Worm (Caenorhabditis elegans) whole organism, L4 larva: ENCODE data around the gene T03E6.8.

ENCODE experiments used
- F10B5.3 ChIP-seq: sonication (generic microtip); optimal IDR thresholded peaks from 2 replicates; lab custom pipeline; 2016; ENCODE audit warnings: mild to moderate bottlenecking, missing genetic modification characterization, missing compliant biosample characterization
- F37D6.2 ChIP-seq: sonication (generic microtip); optimal IDR thresholded peaks from 2 replicates; lab custom pipeline; 2016; ENCODE audit warnings: mild to moderate bottlenecking, missing genetic modification characterization, missing compliant biosample characterization
- Y105C5A.15 ChIP-seq: fragments of 200-800 bp; sonication (Bioruptor generic); IDR thresholded peaks from 2 replicates; pipeline ENCODE4 v1.3.6; 2022; ENCODE audit warnings: missing genetic modification characterization, missing compliant biosample characterization
- Y48G9A.11 ChIP-seq: fragments of 200-800 bp; sonication (Bioruptor generic); IDR thresholded peaks from 2 replicates; pipeline ENCODE4 v1.3.6; 2022; ENCODE audit warnings: missing genetic modification reagents, missing genetic modification characterization, missing compliant biosample characterization
- Y5F2A.4 ChIP-seq: fragments of 200-800 bp; sonication (Bioruptor generic); optimal IDR thresholded peaks from 2 replicates; lab custom pipeline; 2018; ENCODE audit warnings: mild to moderate bottlenecking, missing genetic modification characterization, missing compliant biosample characterization
- ZK546.5 ChIP-seq, 2 experiments: sonication (generic microtip); optimal IDR thresholded peaks; 2 replicates each; lab custom pipeline; 2017; ENCODE audit warnings: missing biosample characterization in 2 of 2, missing genetic modification characterization in 2 of 2
- aha-1 ChIP-seq: fragments of 150-350 bp; peaks from one replicate; lab custom pipeline; 2014; ENCODE audit warnings: missing biosample characterization, missing genetic modification characterization
- ama-1 ChIP-seq: fragments of 150-350 bp; optimal IDR thresholded peaks from 2 replicates; lab custom pipeline; 2014; ENCODE audit warnings: inconsistent platforms, mixed read lengths
- ceh-28 ChIP-seq: fragments of 150-350 bp; optimal IDR thresholded peaks from 2 replicates; lab custom pipeline; 2014; ENCODE audit warnings: missing biosample characterization, missing genetic modification reagents, missing genetic modification characterization
- cey-2 ChIP-seq: sonication (generic microtip); optimal IDR thresholded peaks from 3 replicates; lab custom pipeline; 2017; ENCODE audit warnings: missing genetic modification characterization, mild to moderate bottlenecking, missing compliant biosample characterization, antibody characterized with exemption, borderline replicate concordance; ENCODE audit not compliant: insufficient read depth
- ctbp-1 ChIP-seq: fragments of 200-800 bp; sonication (Bioruptor generic); IDR thresholded peaks from 2 replicates; pipeline ENCODE4 v1.3.6; 2022; ENCODE audit warnings: missing genetic modification reagents, missing genetic modification characterization, missing compliant biosample characterization
- daf-12 ChIP-seq: fragments of 150-350 bp; optimal IDR thresholded peaks from 2 replicates; lab custom pipeline; 2014; ENCODE audit warnings: missing biosample characterization, missing genetic modification reagents, missing genetic modification characterization
- daf-16 ChIP-seq, 3 experiments: sonication (generic microtip); optimal IDR thresholded peaks; 2 replicates each; lab custom pipeline; 2016 to 2017; ENCODE audit warnings: missing genetic modification characterization in 3 of 3, missing genetic modification reagents in 3 of 3, mild to moderate bottlenecking in 2 of 3, missing compliant biosample characterization in 2 of 3, missing biosample characterization in 1 of 3, moderate library complexity in 1 of 3
- daf-8 ChIP-seq: fragments of 200-800 bp; sonication (Bioruptor generic); IDR thresholded peaks from 2 replicates; pipeline ENCODE4 v1.3.6; 2022; ENCODE audit warnings: missing genetic modification characterization, missing compliant biosample characterization
- dmd-6 ChIP-seq: fragments of 200-800 bp; sonication (Bioruptor generic); IDR thresholded peaks from 2 replicates; pipeline ENCODE4 v1.3.6; 2022; ENCODE audit warnings: missing genetic modification reagents, missing genetic modification characterization, missing compliant biosample characterization
- dmd-8 ChIP-seq: fragments of 200-800 bp; sonication (Bioruptor generic); IDR thresholded peaks from 2 replicates; pipeline ENCODE4 v1.3.6; 2022; ENCODE audit warnings: missing genetic modification characterization, missing compliant biosample characterization
- dmd-9 ChIP-seq: fragments of 200-800 bp; sonication (Bioruptor generic); IDR thresholded peaks from 2 replicates; pipeline ENCODE4 v1.3.6; 2022; ENCODE audit warnings: missing genetic modification reagents, missing genetic modification characterization, missing compliant biosample characterization
- dve-1 ChIP-seq: sonication (generic microtip); optimal IDR thresholded peaks from 2 replicates; lab custom pipeline; 2017; ENCODE audit warnings: antibody characterized with exemption, mild to moderate bottlenecking, missing genetic modification characterization, missing compliant biosample characterization; ENCODE audit not compliant: insufficient read depth
- egl-43 ChIP-seq: fragments of 200-800 bp; sonication (Bioruptor generic); IDR thresholded peaks from 2 replicates; pipeline ENCODE4 v1.3.6; 2022; ENCODE audit warnings: missing genetic modification reagents, missing genetic modification characterization, missing compliant biosample characterization
- hif-1 ChIP-seq, 2 experiments: sonication (generic microtip); optimal IDR thresholded peaks; 2 replicates each; lab custom pipeline; 2016 to 2017; ENCODE audit warnings: missing compliant biosample characterization in 2 of 2, missing genetic modification characterization in 2 of 2, missing genetic modification reagents in 2 of 2, missing genotype in 2 of 2, mild to moderate bottlenecking in 1 of 2
- hlh-11 ChIP-seq: fragments of 200-800 bp; sonication (Bioruptor generic); optimal IDR thresholded peaks from 2 replicates; lab custom pipeline; 2018; ENCODE audit warnings: mild to moderate bottlenecking, missing genetic modification characterization, missing compliant biosample characterization
- hlh-30 ChIP-seq: sonication (generic microtip); optimal IDR thresholded peaks from 2 replicates; lab custom pipeline; 2017; ENCODE audit warnings: antibody characterized with exemption, mild to moderate bottlenecking, missing genetic modification characterization, missing compliant biosample characterization; ENCODE audit not compliant: insufficient read depth
- lim-7 ChIP-seq: fragments of 200-800 bp; sonication (Bioruptor generic); IDR thresholded peaks from 2 replicates; pipeline ENCODE4 v1.3.6; 2022; ENCODE audit warnings: missing genetic modification characterization, missing compliant biosample characterization
- lin-13 ChIP-seq: fragments of 150-350 bp; optimal IDR thresholded peaks from 2 replicates; lab custom pipeline; 2014; ENCODE audit warnings: missing biosample characterization, missing genetic modification reagents, missing genetic modification characterization
- lin-29 ChIP-seq: fragments of 200-800 bp; sonication (Bioruptor generic); IDR thresholded peaks from 2 replicates; pipeline ENCODE4 v1.3.6; 2022; ENCODE audit warnings: missing genetic modification reagents, missing genetic modification characterization, missing compliant biosample characterization
- lin-38 ChIP-seq: fragments of 200-800 bp; sonication (Bioruptor generic); IDR thresholded peaks from 2 replicates; pipeline ENCODE4 v1.3.6; 2022; ENCODE audit warnings: missing genetic modification reagents, missing genetic modification characterization, missing compliant biosample characterization
- lir-3 ChIP-seq: sonication (generic microtip); optimal IDR thresholded peaks from 2 replicates; lab custom pipeline; 2016; ENCODE audit warnings: mild to moderate bottlenecking, missing genetic modification characterization, missing compliant biosample characterization
- mdl-1 ChIP-seq, 2 experiments: fragments of 150-350 bp in 1 of 2; sonication (generic microtip) in 1 of 2; optimal IDR thresholded peaks; 2 replicates each; lab custom pipeline; 2014 to 2017; ENCODE audit warnings: missing biosample characterization in 2 of 2, missing genetic modification characterization in 2 of 2
- mdt-29 ChIP-seq: fragments of 200-800 bp; sonication (Bioruptor generic); IDR thresholded peaks from 2 replicates; pipeline ENCODE4 v1.3.6; 2022; ENCODE audit warnings: missing genetic modification reagents, missing genetic modification characterization, missing compliant biosample characterization
- mep-1 ChIP-seq: fragments of 150-350 bp; sonication (generic microtip); optimal IDR thresholded peaks from 3 replicates; lab custom pipeline; 2014; ENCODE audit warnings: missing biosample characterization, missing genetic modification characterization
- mxl-2 ChIP-seq: fragments of 200-800 bp; sonication (Bioruptor generic); conservative IDR thresholded peaks from 2 replicates; pipeline ENCODE4 v1.3.6; 2022; ENCODE audit warnings: missing genetic modification reagents, missing genetic modification characterization, missing compliant biosample characterization
- nhr-11 ChIP-seq: fragments of 150-350 bp; optimal IDR thresholded peaks from 2 replicates; lab custom pipeline; 2014; ENCODE audit warnings: missing biosample characterization, missing genetic modification characterization
- nhr-111 ChIP-seq: fragments of 200-800 bp; sonication (Bioruptor generic); optimal IDR thresholded peaks from 2 replicates; lab custom pipeline; 2018; ENCODE audit warnings: mild to moderate bottlenecking, missing genetic modification characterization, missing compliant biosample characterization
- nhr-25 ChIP-seq: sonication (generic microtip); optimal IDR thresholded peaks from 2 replicates; lab custom pipeline; 2017; ENCODE audit warnings: missing genetic modification characterization, mild to moderate bottlenecking, missing compliant biosample characterization, antibody characterized with exemption, moderate library complexity, borderline replicate concordance; ENCODE audit not compliant: insufficient read depth
- nhr-41 ChIP-seq: fragments of 200-800 bp; sonication (Bioruptor generic); IDR thresholded peaks from 2 replicates; pipeline ENCODE4 v1.3.6; 2022; ENCODE audit warnings: missing genetic modification reagents, missing genetic modification characterization, missing compliant biosample characterization
- nhr-42 ChIP-seq: fragments of 200-800 bp; sonication (Bioruptor generic); IDR thresholded peaks from 2 replicates; pipeline ENCODE4 v1.3.6; 2022; ENCODE audit warnings: missing genetic modification characterization, missing compliant biosample characterization
- nhr-48 ChIP-seq: sonication (generic microtip); optimal IDR thresholded peaks from 2 replicates; lab custom pipeline; 2016; ENCODE audit warnings: mild to moderate bottlenecking, missing genetic modification characterization, missing compliant biosample characterization
- nhr-6 ChIP-seq: fragments of 150-350 bp; optimal IDR thresholded peaks from 2 replicates; lab custom pipeline; 2014; ENCODE audit warnings: missing biosample characterization, missing genetic modification characterization
- nhr-77 ChIP-seq: fragments of 150-350 bp; optimal IDR thresholded peaks from 2 replicates; lab custom pipeline; 2014; ENCODE audit warnings: missing biosample characterization, missing genetic modification characterization
- pha-4 ChIP-seq, 2 experiments: fragments of 150-350 bp in 1 of 2; fragments of 200-800 bp in 1 of 2; sonication (Bioruptor generic) in 1 of 2; IDR thresholded peaks in 1 of 2; optimal IDR thresholded peaks in 1 of 2; 2 replicates each; pipeline versions ENCODE4 v1.3.6 to Lab custom; 2014 to 2022; ENCODE audit warnings: missing genetic modification characterization in 2 of 2, missing genetic modification reagents in 2 of 2, missing biosample characterization in 1 of 2, missing compliant biosample characterization in 1 of 2
- pqm-1 ChIP-seq: sonication (generic microtip); optimal IDR thresholded peaks from 2 replicates; lab custom pipeline; 2017; ENCODE audit warnings: missing biosample characterization, missing genetic modification characterization
- rbr-2 ChIP-seq: sonication (generic microtip); optimal IDR thresholded peaks from 2 replicates; lab custom pipeline; 2016; ENCODE audit warnings: missing genotype, missing genetic modification characterization, missing compliant biosample characterization
- tra-1 ChIP-seq: fragments of 200-800 bp; sonication (Bioruptor generic); IDR thresholded peaks from 2 replicates; pipeline ENCODE4 v1.3.6; 2022; ENCODE audit warnings: missing genetic modification reagents, missing genetic modification characterization, missing compliant biosample characterization
- vab-7 ChIP-seq: fragments of 200-800 bp; sonication (Bioruptor generic); IDR thresholded peaks from 2 replicates; pipeline ENCODE4 v1.3.6; 2022; ENCODE audit warnings: missing genetic modification reagents, missing genetic modification characterization, missing compliant biosample characterization
- zfp-2 ChIP-seq: sonication (generic microtip); optimal IDR thresholded peaks from 2 replicates; lab custom pipeline; 2016; ENCODE audit warnings: mild to moderate bottlenecking, missing genetic modification characterization, missing compliant biosample characterization
- zfp-3 ChIP-seq: fragments of 200-800 bp; sonication (Bioruptor generic); conservative IDR thresholded peaks from 2 replicates; pipeline ENCODE4 v1.3.6; 2022; ENCODE audit warnings: missing genetic modification reagents, missing genetic modification characterization, missing compliant biosample characterization
- zip-11 ChIP-seq: fragments of 200-800 bp; sonication (Bioruptor generic); IDR thresholded peaks from 2 replicates; pipeline ENCODE4 v1.3.6; 2022; ENCODE audit warnings: missing genetic modification characterization, missing compliant biosample characterization
- ztf-7 ChIP-seq: fragments of 150-350 bp; optimal IDR thresholded peaks from 2 replicates; lab custom pipeline; 2014; ENCODE audit warnings: missing biosample characterization, missing genetic modification characterization

T03E6.8 gene

DNA sequence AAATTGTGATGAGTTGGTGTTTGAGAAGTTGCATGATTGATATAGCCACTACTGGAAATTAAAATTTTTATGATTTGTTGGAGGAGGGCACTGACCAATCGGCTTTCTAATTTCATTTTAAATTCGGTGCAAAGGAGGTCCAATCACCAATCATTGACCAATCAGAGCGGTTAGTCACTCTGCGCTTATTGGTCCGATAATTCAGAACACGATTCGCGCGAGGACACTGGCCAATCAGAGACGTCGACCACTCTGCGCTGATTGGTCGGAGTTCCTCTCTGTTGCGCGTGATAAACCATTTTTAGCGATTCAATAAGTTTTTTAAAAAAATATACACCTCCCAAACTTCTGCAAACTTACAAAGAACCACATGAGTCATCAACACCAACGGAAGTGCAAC, 3.2 kb downstream of the T03E6.8 start:
- no peak for TF ChIP-seq nhr-41 (GFP tag; lab: Robert Waterston, UW)
- TF ChIP-seq lir-3 (tag; lab: Kevin White, UChicago): no peak
- no peak for TF ChIP-seq tra-1 (GFP tag; lab: Robert Waterston, UW)
- TF ChIP-seq vab-7 (GFP tag; lab: Robert Waterston, UW): no peak
- TF ChIP-seq lin-38 (GFP tag; lab: Robert Waterston, UW): no peak
- TF ChIP-seq mdl-1 (tag; optimal IDR thresholded peaks at IDR 0.05; lab: Kevin White, UChicago): no peak
- TF ChIP-seq nhr-42 (GFP tag; lab: Robert Waterston, UW): no peak
- no peak for TF ChIP-seq dmd-8 (GFP tag; lab: Robert Waterston, UW)
- TF ChIP-seq nhr-111 (GFP tag; lab: Kevin White, UChicago): no peak
- no peak for TF ChIP-seq daf-16 (GFP tag; optimal IDR thresholded peaks at IDR 0.05; lab: Kevin White, UChicago)
- TF ChIP-seq daf-16 (tag; optimal IDR thresholded peaks at IDR 0.05; lab: Kevin White, UChicago): no peak
- no peak for TF ChIP-seq nhr-11 (tag; lab: Kevin White, UChicago)
- TF ChIP-seq nhr-6: no peak
- TF ChIP-seq zip-11 (GFP tag; lab: Robert Waterston, UW): no peak
- TF ChIP-seq daf-12 (tag; lab: Kevin White, UChicago): no peak

DNA sequence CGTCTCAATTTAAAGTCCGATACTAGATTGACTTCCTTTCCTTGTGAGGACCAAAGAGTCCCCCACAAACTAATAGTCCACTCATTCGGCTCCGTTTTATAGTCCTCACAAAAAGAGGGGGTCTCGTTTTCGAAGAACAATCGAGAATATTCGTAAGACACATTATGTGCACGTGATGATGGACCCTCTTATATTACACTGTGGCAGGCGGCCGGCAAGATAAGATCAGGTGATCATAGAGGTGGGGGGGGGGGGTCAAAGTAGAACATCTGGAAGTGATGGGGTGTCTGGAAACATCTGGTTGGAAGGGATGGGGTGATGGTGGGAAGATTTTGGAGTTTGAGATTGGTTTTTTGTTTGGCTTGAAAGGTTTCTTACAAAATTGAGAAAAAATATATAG, 4.6 kb downstream of the T03E6.8 start:
- TF ChIP-seq mxl-2: no peak
- TF ChIP-seq dmd-6: peak; percentile 14; the same call in 1 of the 2 replicates
- TF ChIP-seq ceh-28: no peak
- no peak for TF ChIP-seq daf-12 (tag; lab: Kevin White, UChicago)
- TF ChIP-seq mdt-29 (GFP tag; lab: Robert Waterston, UW): peak; percentile 95
- TF ChIP-seq Y105C5A.15: no peak
- no peak for TF ChIP-seq dmd-9 (GFP tag; lab: Robert Waterston, UW)
- no peak for TF ChIP-seq F37D6.2 (tag; lab: Kevin White, UChicago)
- TF ChIP-seq mep-1 (tag; lab: Kevin White, UChicago): no peak
- TF ChIP-seq ama-1 (lab: Kevin White, UChicago): no peak
- TF ChIP-seq F10B5.3 (tag; lab: Kevin White, UChicago): no peak
- TF ChIP-seq pqm-1 (tag; lab: Kevin White, UChicago): no peak
- no peak for TF ChIP-seq cey-2 (tag; lab: Kevin White, UChicago)
- TF ChIP-seq Y48G9A.11 (GFP tag; lab: Robert Waterston, UW): no peak
- TF ChIP-seq pha-4 (GFP tag; IDR thresholded peaks at IDR 0.05; lab: Robert Waterston, UW): no peak
- TF ChIP-seq pha-4 (tag; optimal IDR thresholded peaks at IDR 0.05; lab: Kevin White, UChicago): no peak
- peak; percentile 66 for TF ChIP-seq hlh-11 (tag; lab: Kevin White, UChicago)
- no peak for TF ChIP-seq zfp-3 (GFP tag; lab: Robert Waterston, UW)
- peak; percentile 64 for TF ChIP-seq hlh-30 (tag; lab: Kevin White, UChicago)
- no peak for TF ChIP-seq nhr-25 (tag; lab: Kevin White, UChicago)
- no peak for TF ChIP-seq rbr-2 (tag; lab: Kevin White, UChicago)
- no peak for TF ChIP-seq lin-38 (GFP tag; lab: Robert Waterston, UW)
- no peak for TF ChIP-seq ctbp-1
- TF ChIP-seq nhr-111 (GFP tag; lab: Kevin White, UChicago): no peak
- peak; percentile 38 for TF ChIP-seq dve-1 (tag; lab: Kevin White, UChicago)
- TF ChIP-seq egl-43: no peak
- 0 out of 2 replicates have a peak, but pooled peaks have one; percentile 35 for TF ChIP-seq tra-1 (GFP tag; lab: Robert Waterston, UW)
- no peak for TF ChIP-seq Y5F2A.4 (GFP tag; lab: Kevin White, UChicago)
- no peak for TF ChIP-seq zfp-2 (tag; lab: Kevin White, UChicago)
- TF ChIP-seq ZK546.5 (tag; optimal IDR thresholded peaks at IDR 0.05; lab: Kevin White, UChicago): no peak
- no peak for TF ChIP-seq hif-1 (tag; optimal IDR thresholded peaks at IDR 0.05; lab: Kevin White, UChicago)
- TF ChIP-seq lin-29 (GFP tag; lab: Robert Waterston, UW): no peak
- no peak for TF ChIP-seq lin-13
- no peak for TF ChIP-seq nhr-77 (tag; lab: Kevin White, UChicago)
- TF ChIP-seq daf-8 (GFP tag; lab: Robert Waterston, UW): no peak
- no peak for TF ChIP-seq lim-7 (GFP tag; lab: Robert Waterston, UW)
- TF ChIP-seq aha-1 (tag; lab: Kevin White, UChicago): peak; percentile 1
- no peak for TF ChIP-seq nhr-48 (tag; lab: Kevin White, UChicago)
- no peak for TF ChIP-seq ztf-7 (tag; lab: Kevin White, UChicago)
